Worm (Caenorhabditis elegans): ENCODE measurements around the gene nep-1.

Gene nep-1

ce11 chrII:11636617-11637016 lies 20.4 kb downstream of the nep-1 start:
- TF ChIP-seq sptf-1 (tag; optimal IDR thresholded peaks at IDR 0.05) (peak; percentile 51), snpc-4 (tag; optimal IDR thresholded peaks at IDR 0.05) (no peak), elt-3 (tag; optimal IDR thresholded peaks at IDR 0.05) (no peak), sem-2 (GFP tag; optimal IDR thresholded peaks at IDR 0.05) (no peak), mab-5 (tag; optimal IDR thresholded peaks at IDR 0.05) (no peak), hlh-1 (tag; optimal IDR thresholded peaks at IDR 0.05) (peak; percentile 16)

- TF ChIP-seq nhr-12 (tag; optimal IDR thresholded peaks at IDR 0.05) (no peak), elt-3 (tag; optimal IDR thresholded peaks at IDR 0.05) (no peak), ces-1 (GFP tag; optimal IDR thresholded peaks at IDR 0.05) (peak; percentile 83), flh-1 (GFP tag; optimal IDR thresholded peaks at IDR 0.05) (no peak), sptf-1 (tag; optimal IDR thresholded peaks at IDR 0.05) (peak; percentile 73), drap-1 (GFP tag; optimal IDR thresholded peaks at IDR 0.05) (no peak), ham-2 (GFP tag; optimal IDR thresholded peaks at IDR 0.05) (peak; percentile 98), ceh-83 (GFP tag; optimal IDR thresholded peaks at IDR 0.05) (no peak), hlh-1 (tag; optimal IDR thresholded peaks at IDR 0.05) (peak; percentile 97), bed-3 (GFP tag; optimal IDR thresholded peaks at IDR 0.05) (peak; percentile 6), nhr-28 (tag; optimal IDR thresholded peaks at IDR 0.05) (peak; percentile 61), unc-39 (tag; optimal IDR thresholded peaks at IDR 0.05) (no peak), lsy-2 (tag; optimal IDR thresholded peaks at IDR 0.05) (peak; percentile 52), nhr-237 (tag; optimal IDR thresholded peaks at IDR 0.05) (peak; percentile 83), mls-2 (tag; optimal IDR thresholded peaks at IDR 0.05) (peak; percentile 60), lin-32 (GFP tag; optimal IDR thresholded peaks at IDR 0.05) (peak; percentile 95), snpc-4 (tag; optimal IDR thresholded peaks at IDR 0.05) (no peak), nhr-76 (tag; optimal IDR thresholded peaks at IDR 0.05) (no peak), elt-1 (tag; optimal IDR thresholded peaks at IDR 0.05; ENCODE audit: borderline replicate concordance, insufficient read depth) (no peak), zip-8 (tag; optimal IDR thresholded peaks at IDR 0.05) (peak; percentile 32), blmp-1 (tag; optimal IDR thresholded peaks at IDR 0.05) (peak; percentile 55), pha-4 (tag; optimal IDR thresholded peaks at IDR 0.05) (peak; percentile 31), ceh-43 (GFP tag; optimal IDR thresholded peaks at IDR 0.05) (peak; percentile 13), cnd-1 (tag; optimal IDR thresholded peaks at IDR 0.05) (peak; percentile 94), unc-120 (tag; optimal IDR thresholded peaks at IDR 0.05; ENCODE audit: poor library complexity, severe bottlenecking) (peak; percentile 61), ceh-39 (tag; optimal IDR thresholded peaks at IDR 0.05) (peak; percentile 85), mab-5 (tag; optimal IDR thresholded peaks at IDR 0.05) (peak; percentile 36), nhr-2 (tag; optimal IDR thresholded peaks at IDR 0.05) (peak; percentile 89), lin-13 (tag; optimal IDR thresholded peaks at IDR 0.05) (no peak), tbx-8 (GFP tag; optimal IDR thresholded peaks at IDR 0.05) (peak; percentile 44), M03D4.4 (tag; optimal IDR thresholded peaks at IDR 0.05) (no peak), sem-2 (GFP tag; optimal IDR thresholded peaks at IDR 0.05) (no peak), unc-62 (GFP tag; optimal IDR thresholded peaks at IDR 0.05) (peak; percentile 97), ztf-11 (tag; optimal IDR thresholded peaks at IDR 0.05) (peak; percentile 85), mep-1 (tag; optimal IDR thresholded peaks at IDR 0.05) (peak; percentile 62)
Measured at ce11 chrII:11635745-11636161, 21.2 kb downstream of the nep-1 start.

ce11 chrII:11634681-11635527 lies 22.1 kb downstream of the nep-1 start:
- TF ChIP-seq lin-32 (GFP tag; optimal IDR thresholded peaks at IDR 0.05) = peak; percentile 17
- peak; percentile 76 for TF ChIP-seq cnd-1 (tag; optimal IDR thresholded peaks at IDR 0.05)
- peak; percentile 63 for TF ChIP-seq M03D4.4 (tag; optimal IDR thresholded peaks at IDR 0.05)
- TF ChIP-seq mls-2 (tag; optimal IDR thresholded peaks at IDR 0.05) = peak; percentile 89
- TF ChIP-seq lsy-2 (tag; optimal IDR thresholded peaks at IDR 0.05) = peak; percentile 59
- TF ChIP-seq unc-39 (tag; optimal IDR thresholded peaks at IDR 0.05) = no peak
- TF ChIP-seq ceh-43 (GFP tag; optimal IDR thresholded peaks at IDR 0.05) = no peak
- no peak for TF ChIP-seq ceh-83 (GFP tag; optimal IDR thresholded peaks at IDR 0.05)
- peak; percentile 34 for TF ChIP-seq sem-2 (GFP tag; optimal IDR thresholded peaks at IDR 0.05)
- peak; percentile 81 for TF ChIP-seq drap-1 (GFP tag; optimal IDR thresholded peaks at IDR 0.05)
- TF ChIP-seq blmp-1 (tag; optimal IDR thresholded peaks at IDR 0.05) = no peak
- TF ChIP-seq snpc-4 (tag; optimal IDR thresholded peaks at IDR 0.05) = no peak
- peak; percentile 94 for TF ChIP-seq ham-2 (GFP tag; optimal IDR thresholded peaks at IDR 0.05)
- no peak for TF ChIP-seq nhr-12 (tag; optimal IDR thresholded peaks at IDR 0.05)
- TF ChIP-seq mab-5 (tag; optimal IDR thresholded peaks at IDR 0.05) = no peak
- no peak for TF ChIP-seq nhr-2 (tag; optimal IDR thresholded peaks at IDR 0.05)
- peak; percentile 81 for TF ChIP-seq unc-62 (GFP tag; optimal IDR thresholded peaks at IDR 0.05)
- peak; percentile 35 for TF ChIP-seq ces-1 (GFP tag; optimal IDR thresholded peaks at IDR 0.05)
- peak; percentile 56 for TF ChIP-seq ztf-11 (tag; optimal IDR thresholded peaks at IDR 0.05)
- peak; percentile 8 for TF ChIP-seq elt-1 (tag; optimal IDR thresholded peaks at IDR 0.05; ENCODE audit: borderline replicate concordance, insufficient read depth)
- TF ChIP-seq nhr-28 (tag; optimal IDR thresholded peaks at IDR 0.05) = no peak
- peak; percentile 41 for TF ChIP-seq lin-13 (tag; optimal IDR thresholded peaks at IDR 0.05)
- TF ChIP-seq elt-3 (tag; optimal IDR thresholded peaks at IDR 0.05) = peak; percentile 3
- TF ChIP-seq flh-1 (GFP tag; optimal IDR thresholded peaks at IDR 0.05) = no peak
- TF ChIP-seq nhr-237 (tag; optimal IDR thresholded peaks at IDR 0.05) = peak; percentile 54
- TF ChIP-seq hlh-1 (tag; optimal IDR thresholded peaks at IDR 0.05) = peak; percentile 49
- TF ChIP-seq pha-4 (tag; optimal IDR thresholded peaks at IDR 0.05) = peak; percentile 91
- TF ChIP-seq sptf-1 (tag; optimal IDR thresholded peaks at IDR 0.05) = peak; percentile 83
- TF ChIP-seq zip-8 (tag; optimal IDR thresholded peaks at IDR 0.05) = no peak
- TF ChIP-seq tbx-8 (GFP tag; optimal IDR thresholded peaks at IDR 0.05) = no peak
- TF ChIP-seq unc-120 (tag; optimal IDR thresholded peaks at IDR 0.05; ENCODE audit: poor library complexity, severe bottlenecking) = peak; percentile 73
- TF ChIP-seq mep-1 (tag; optimal IDR thresholded peaks at IDR 0.05) = no peak
- no peak for TF ChIP-seq ceh-39 (tag; optimal IDR thresholded peaks at IDR 0.05)
- no peak for TF ChIP-seq bed-3 (GFP tag; optimal IDR thresholded peaks at IDR 0.05)
- TF ChIP-seq nhr-76 (tag; optimal IDR thresholded peaks at IDR 0.05) = peak; percentile 11
